Worm (Caenorhabditis elegans): ENCODE results near the gene C25F9.13.

DNA sequence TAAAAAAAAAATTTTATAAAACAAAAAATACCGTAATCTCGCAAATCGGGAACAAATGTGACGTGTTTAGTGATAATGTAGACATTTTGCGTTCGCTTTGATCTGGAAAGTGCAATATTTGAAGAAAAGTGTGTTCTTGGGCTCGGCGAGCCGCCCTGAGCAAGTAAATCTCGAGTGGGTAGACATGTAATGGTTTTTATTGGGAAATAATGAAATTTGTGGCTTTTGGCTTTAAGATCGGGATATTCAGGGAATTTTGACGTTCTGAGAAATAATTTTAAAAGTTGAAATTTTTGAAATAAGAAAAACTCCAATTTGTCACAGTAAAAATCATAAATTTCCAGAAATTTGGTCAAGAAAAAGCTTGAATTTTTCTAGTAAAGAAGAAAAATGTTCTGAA, 36.2 kb downstream of the C25F9.13 start, which contains the start of gene C14B4.2:
- TF ChIP-seq attf-3 (GFP tag; conservative IDR thresholded peaks at IDR 0.05) = no peak
- no peak for TF ChIP-seq madf-6 (GFP tag; IDR thresholded peaks at IDR 0.05)
- no peak for TF ChIP-seq hmg-20 (GFP tag; IDR thresholded peaks at IDR 0.05)
- TF ChIP-seq nfya-1 (tag; optimal IDR thresholded peaks at IDR 0.05; ENCODE audit: borderline replicate concordance, insufficient read depth) = no peak
- TF ChIP-seq bed-1 (GFP tag; IDR thresholded peaks at IDR 0.05) = no peak

Measured in whole organism, young adult.